Worm (Caenorhabditis elegans): Measurements from ENCODE around the gene H10E21.5.

DNA sequence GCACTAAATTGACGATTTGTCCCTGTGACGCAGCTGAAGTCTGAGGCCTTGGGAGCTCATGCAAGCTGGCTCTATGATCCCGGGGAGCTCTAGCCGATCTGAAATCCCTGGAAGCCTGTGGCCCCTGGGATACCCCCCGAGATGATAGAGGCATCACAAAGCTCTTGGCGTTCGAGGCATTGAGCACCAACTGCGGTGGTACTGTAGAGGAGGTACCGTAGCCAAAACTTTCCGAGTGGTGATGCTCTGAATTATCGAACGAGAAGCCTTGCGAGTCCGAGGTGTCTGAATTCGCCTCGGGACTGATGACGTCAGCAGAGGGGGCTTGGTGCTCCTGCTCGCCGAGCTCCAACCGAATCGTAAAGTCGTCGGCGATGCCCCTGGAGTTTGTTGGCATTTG, 2.5 kb downstream of the H10E21.5 start:
- no peak for TF ChIP-seq unc-39 (tag; optimal IDR thresholded peaks at IDR 0.05)
- TF ChIP-seq nhr-237 (tag; optimal IDR thresholded peaks at IDR 0.05): no peak
- TF ChIP-seq elt-1 (tag; optimal IDR thresholded peaks at IDR 0.05; ENCODE audit: borderline replicate concordance, insufficient read depth): no peak
- TF ChIP-seq nhr-12 (tag; optimal IDR thresholded peaks at IDR 0.05): no peak
- no peak for TF ChIP-seq unc-62 (GFP tag; optimal IDR thresholded peaks at IDR 0.05)
- no peak for TF ChIP-seq nhr-28 (tag; optimal IDR thresholded peaks at IDR 0.05)
- no peak for TF ChIP-seq sem-2 (GFP tag; optimal IDR thresholded peaks at IDR 0.05)
- no peak for TF ChIP-seq hlh-1 (tag; optimal IDR thresholded peaks at IDR 0.05)
- no peak for TF ChIP-seq lin-13 (tag; optimal IDR thresholded peaks at IDR 0.05)
- no peak for TF ChIP-seq sptf-1 (tag; optimal IDR thresholded peaks at IDR 0.05)
- no peak for TF ChIP-seq mep-1 (tag; optimal IDR thresholded peaks at IDR 0.05)
- TF ChIP-seq blmp-1 (tag; optimal IDR thresholded peaks at IDR 0.05): no peak
- no peak for TF ChIP-seq snpc-4 (tag; optimal IDR thresholded peaks at IDR 0.05)
- no peak for TF ChIP-seq cnd-1 (tag; optimal IDR thresholded peaks at IDR 0.05)
